Fruit fly (Drosophila melanogaster) whole organism, embryonic: ENCODE measurements around the gene PGRP-LE.

Experiments
- Abd-B ChIP-seq: fragments of 200-800 bp; sonication (Bioruptor generic); optimal IDR thresholded peaks from 2 replicates; lab custom pipeline; 2018; ENCODE audit warnings: missing biosample characterization, mild to moderate bottlenecking, missing genetic modification characterization, moderate library complexity
- Atf-2 ChIP-seq: fragments of 200-800 bp; sonication (Bioruptor generic); optimal IDR thresholded peaks from 2 replicates; lab custom pipeline; 2016; ENCODE audit warnings: missing biosample characterization, missing genetic modification characterization
- CG11456 ChIP-seq: fragments of 200-800 bp; sonication (Bioruptor generic); IDR thresholded peaks from 3 replicates; pipeline ENCODE4 v1.3.6; 2022; ENCODE audit warnings: missing biosample characterization, missing genetic modification characterization
- CG11695 ChIP-seq: fragments of 200-800 bp; sonication (Bioruptor generic); IDR thresholded peaks from 3 replicates; pipeline ENCODE4 v1.3.6; 2022; ENCODE audit warnings: missing biosample characterization, missing genetic modification characterization
- CG12219 ChIP-seq: fragments of 200-800 bp; sonication (Bioruptor generic); optimal IDR thresholded peaks from 3 replicates; lab custom pipeline; 2018; ENCODE audit warnings: missing biosample characterization, mild to moderate bottlenecking, missing genetic modification characterization
- CG12391 ChIP-seq: fragments of 200-800 bp; sonication (Bioruptor generic); optimal IDR thresholded peaks from 3 replicates; lab custom pipeline; 2018; ENCODE audit warnings: missing biosample characterization, mild to moderate bottlenecking, missing genetic modification characterization, moderate library complexity
- CG13287 ChIP-seq: fragments of 200-800 bp; sonication (Bioruptor generic); IDR thresholded peaks from 2 replicates; pipeline ENCODE4 v1.3.6; 2022; ENCODE audit warnings: missing biosample characterization, missing genetic modification characterization; ENCODE audit not compliant: partially characterized antibody
- CG15073 ChIP-seq: fragments of 200-800 bp; sonication (Bioruptor generic); optimal IDR thresholded peaks from 2 replicates; lab custom pipeline; 2016; ENCODE audit warnings: missing biosample characterization, missing genetic modification characterization
- CG18262 ChIP-seq: fragments of 200-800 bp; optimal IDR thresholded peaks from 3 replicates; lab custom pipeline; 2019; ENCODE audit warnings: missing biosample characterization, mild to moderate bottlenecking, missing genetic modification characterization, moderate library complexity
- CG18619 ChIP-seq: fragments of 200-800 bp; sonication (Bioruptor generic); optimal IDR thresholded peaks from 3 replicates; lab custom pipeline; 2017; ENCODE audit warnings: missing biosample characterization, mild to moderate bottlenecking, missing genetic modification characterization
- CG2129 ChIP-seq: fragments of 200-800 bp; sonication (Bioruptor generic); IDR thresholded peaks from 2 replicates; pipeline ENCODE4 v1.3.6; 2022; ENCODE audit warnings: missing biosample characterization, missing genetic modification characterization; ENCODE audit not compliant: partially characterized antibody
- CG31441 ChIP-seq: fragments of 200-800 bp; sonication (Bioruptor generic); IDR thresholded peaks from 2 replicates; pipeline ENCODE4 v1.3.6; 2022; ENCODE audit warnings: missing biosample characterization, missing genetic modification characterization
- CG42726 ChIP-seq: fragments of 200-800 bp; sonication (Bioruptor generic); IDR thresholded peaks from 2 replicates; pipeline ENCODE4 v1.3.6; 2022; ENCODE audit warnings: missing biosample characterization, missing genetic modification characterization; ENCODE audit not compliant: partially characterized antibody
- CG6813 ChIP-seq: fragments of 200-800 bp; sonication (Bioruptor generic); optimal IDR thresholded peaks from 2 replicates; lab custom pipeline; 2017; ENCODE audit warnings: missing biosample characterization, missing genetic modification characterization, mild to moderate bottlenecking, moderate library complexity, missing genetic modification reagents
- CG7963 ChIP-seq: fragments of 200-800 bp; sonication (Bioruptor generic); IDR thresholded peaks from 3 replicates; pipeline ENCODE4 v1.3.6; 2022; ENCODE audit warnings: missing biosample characterization, missing genetic modification characterization; ENCODE audit not compliant: partially characterized antibody
- CG9797 ChIP-seq: fragments of 200-800 bp; sonication (Bioruptor generic); optimal IDR thresholded peaks from 3 replicates; lab custom pipeline; 2018; ENCODE audit warnings: missing biosample characterization, mild to moderate bottlenecking, missing genetic modification characterization
- CG9932 ChIP-seq: fragments of 200-800 bp; sonication (Bioruptor generic); IDR thresholded peaks from 2 replicates; pipeline ENCODE4 v1.3.6; 2022; ENCODE audit warnings: missing biosample characterization, missing genetic modification characterization
- Chrac-16 ChIP-seq: fragments of 200-800 bp; sonication (Bioruptor generic); optimal IDR thresholded peaks from 3 replicates; lab custom pipeline; 2016; ENCODE audit warnings: missing biosample characterization, missing genetic modification characterization
- Dfd ChIP-seq, 2 experiments: fragments of >200 bp; optimal IDR thresholded peaks; 2 replicates each; lab custom pipeline; 2017; ENCODE audit warnings: missing biosample characterization in 2 of 2, missing genetic modification characterization in 2 of 2
- Eip74EF ChIP-seq, 2 experiments: fragments of 200-800 bp in 1 of 2; fragments of >200 bp in 1 of 2; sonication (Bioruptor generic) in 1 of 2; optimal IDR thresholded peaks; 2 replicates each; lab custom pipeline; 2017 to 2019; ENCODE audit warnings: missing biosample characterization in 2 of 2, missing genetic modification characterization in 2 of 2, mild to moderate bottlenecking in 1 of 2, moderate library complexity in 1 of 2
- Gug ChIP-seq: fragments of 200-800 bp; sonication (Bioruptor generic); IDR thresholded peaks from 4 replicates; pipeline ENCODE4 v1.3.6; 2022; ENCODE audit warnings: missing biosample characterization, missing genetic modification characterization
- Lim3 ChIP-seq: fragments of 200-800 bp; sonication (Bioruptor generic); IDR thresholded peaks from 2 replicates; pipeline ENCODE4 v1.3.6; 2022; ENCODE audit warnings: missing biosample characterization, missing genetic modification characterization
- MTF-1 ChIP-seq: fragments of 200-800 bp; sonication (Bioruptor generic); optimal IDR thresholded peaks from 2 replicates; lab custom pipeline; 2018; ENCODE audit warnings: missing biosample characterization, mild to moderate bottlenecking, missing genetic modification characterization, borderline replicate concordance
- Mrtf ChIP-seq: fragments of 200-800 bp; sonication (Bioruptor generic); IDR thresholded peaks from 3 replicates; pipeline ENCODE4 v1.3.6; 2022; ENCODE audit warnings: missing biosample characterization, missing genetic modification characterization
- Ptx1 ChIP-seq: fragments of 200-800 bp; sonication (Bioruptor generic); IDR thresholded peaks from 2 replicates; pipeline ENCODE4 v1.3.6; 2022; ENCODE audit warnings: missing biosample characterization, missing genetic modification characterization
- Six4 ChIP-seq: fragments of 200-800 bp; sonication (Bioruptor generic); optimal IDR thresholded peaks from 2 replicates; lab custom pipeline; 2016; ENCODE audit warnings: missing biosample characterization, missing genetic modification characterization
- TFAM ChIP-seq: fragments of 200-800 bp; sonication (Bioruptor generic); optimal IDR thresholded peaks from 2 replicates; lab custom pipeline; 2017; ENCODE audit warnings: missing biosample characterization, missing genetic modification characterization, inconsistent platforms
- ase ChIP-seq: fragments of 200-800 bp; sonication (Bioruptor generic); IDR thresholded peaks from 3 replicates; pipeline ENCODE4 v1.3.6; 2022; ENCODE audit warnings: missing biosample characterization, missing genetic modification characterization
- ato ChIP-seq: fragments of 200-800 bp; sonication (Bioruptor generic); IDR thresholded peaks from 2 replicates; pipeline ENCODE4 v1.3.6; 2022; ENCODE audit warnings: missing biosample characterization, missing genetic modification characterization; ENCODE audit not compliant: partially characterized antibody
- bbx ChIP-seq: fragments of 200-800 bp; sonication (Bioruptor generic); IDR thresholded peaks from 2 replicates; pipeline ENCODE4 v1.3.6; 2022; ENCODE audit warnings: missing biosample characterization, missing genetic modification characterization; ENCODE audit not compliant: partially characterized antibody
- ci ChIP-seq: fragments of 200-800 bp; sonication (Bioruptor generic); IDR thresholded peaks from 3 replicates; pipeline ENCODE4 v1.3.6; 2022; ENCODE audit warnings: missing biosample characterization, missing genetic modification characterization
- crc ChIP-seq: fragments of 200-800 bp; sonication (Bioruptor generic); optimal IDR thresholded peaks from 2 replicates; lab custom pipeline; 2016; ENCODE audit warnings: missing biosample characterization, missing genetic modification characterization
- fru ChIP-seq: fragments of >200 bp; optimal IDR thresholded peaks from 2 replicates; lab custom pipeline; 2017
- gem ChIP-seq: fragments of 200-800 bp; sonication (Bioruptor generic); optimal IDR thresholded peaks from 2 replicates; lab custom pipeline; 2019; ENCODE audit warnings: missing biosample characterization, mild to moderate bottlenecking, missing genetic modification characterization, moderate library complexity
- grn ChIP-seq: fragments of 200-800 bp; sonication (Bioruptor generic); optimal IDR thresholded peaks from 3 replicates; lab custom pipeline; 2017; ENCODE audit warnings: missing biosample characterization, missing genetic modification characterization
- gsb-n ChIP-seq: fragments of 200-800 bp; sonication (Bioruptor generic); optimal IDR thresholded peaks from 3 replicates; lab custom pipeline; 2018; ENCODE audit warnings: missing biosample characterization, mild to moderate bottlenecking, missing genetic modification characterization
- mirr ChIP-seq: fragments of 200-800 bp; sonication (Bioruptor generic); optimal IDR thresholded peaks from 3 replicates; lab custom pipeline; 2018; ENCODE audit warnings: missing biosample characterization, mild to moderate bottlenecking, missing genetic modification characterization
- nom ChIP-seq: fragments of 200-800 bp; sonication (Bioruptor generic); optimal IDR thresholded peaks from 2 replicates; lab custom pipeline; 2017; ENCODE audit warnings: missing biosample characterization, missing genetic modification characterization, mild to moderate bottlenecking, moderate library complexity, missing genetic modification reagents
- onecut ChIP-seq: fragments of 200-800 bp; sonication (Bioruptor generic); IDR thresholded peaks from 2 replicates; pipeline ENCODE4 v1.3.6; 2022; ENCODE audit warnings: missing biosample characterization, missing genetic modification characterization
- pan ChIP-seq, 4 experiments: fragments of >200 bp in 3 of 4; fragments of 200-800 bp in 1 of 4; sonication (Bioruptor generic) in 1 of 4; optimal IDR thresholded peaks in 3 of 4; IDR thresholded peaks in 1 of 4; 2 replicates each; pipeline versions ENCODE4 v1.3.6 to Lab custom; 2017 to 2022; ENCODE audit warnings: missing biosample characterization in 2 of 4, missing genetic modification characterization in 2 of 4, mixed read lengths in 1 of 4
- salm ChIP-seq: fragments of 200-800 bp; sonication (Bioruptor generic); optimal IDR thresholded peaks from 2 replicates; lab custom pipeline; 2018; ENCODE audit warnings: missing biosample characterization, mild to moderate bottlenecking, missing genetic modification characterization
- sima ChIP-seq: fragments of 200-800 bp; sonication (Bioruptor generic); optimal IDR thresholded peaks from 2 replicates; lab custom pipeline; 2016; ENCODE audit warnings: missing biosample characterization, missing genetic modification characterization
- so ChIP-seq: fragments of 200-800 bp; sonication (Bioruptor generic); IDR thresholded peaks from 3 replicates; pipeline ENCODE4 v1.3.6; 2022; ENCODE audit warnings: missing biosample characterization, missing genetic modification characterization
- trem ChIP-seq: fragments of 200-800 bp; optimal IDR thresholded peaks from 3 replicates; lab custom pipeline; 2019; ENCODE audit warnings: missing biosample characterization, mild to moderate bottlenecking, missing genetic modification characterization, moderate library complexity
- trh ChIP-seq: fragments of 200-800 bp; sonication (Bioruptor generic); optimal IDR thresholded peaks from 2 replicates; lab custom pipeline; 2016; ENCODE audit warnings: missing biosample characterization, missing genetic modification characterization
- wek ChIP-seq: fragments of 200-800 bp; sonication (Bioruptor generic); optimal IDR thresholded peaks from 3 replicates; lab custom pipeline; 2018; ENCODE audit warnings: missing biosample characterization, mild to moderate bottlenecking, missing genetic modification characterization, moderate library complexity
- yki ChIP-seq: fragments of >200 bp; optimal IDR thresholded peaks from 3 replicates; lab custom pipeline; 2018
- zf30C ChIP-seq: fragments of 200-800 bp; sonication (Bioruptor generic); optimal IDR thresholded peaks from 3 replicates; lab custom pipeline; 2018; ENCODE audit warnings: missing biosample characterization, mild to moderate bottlenecking, missing genetic modification characterization

Gene PGRP-LE

DNA sequence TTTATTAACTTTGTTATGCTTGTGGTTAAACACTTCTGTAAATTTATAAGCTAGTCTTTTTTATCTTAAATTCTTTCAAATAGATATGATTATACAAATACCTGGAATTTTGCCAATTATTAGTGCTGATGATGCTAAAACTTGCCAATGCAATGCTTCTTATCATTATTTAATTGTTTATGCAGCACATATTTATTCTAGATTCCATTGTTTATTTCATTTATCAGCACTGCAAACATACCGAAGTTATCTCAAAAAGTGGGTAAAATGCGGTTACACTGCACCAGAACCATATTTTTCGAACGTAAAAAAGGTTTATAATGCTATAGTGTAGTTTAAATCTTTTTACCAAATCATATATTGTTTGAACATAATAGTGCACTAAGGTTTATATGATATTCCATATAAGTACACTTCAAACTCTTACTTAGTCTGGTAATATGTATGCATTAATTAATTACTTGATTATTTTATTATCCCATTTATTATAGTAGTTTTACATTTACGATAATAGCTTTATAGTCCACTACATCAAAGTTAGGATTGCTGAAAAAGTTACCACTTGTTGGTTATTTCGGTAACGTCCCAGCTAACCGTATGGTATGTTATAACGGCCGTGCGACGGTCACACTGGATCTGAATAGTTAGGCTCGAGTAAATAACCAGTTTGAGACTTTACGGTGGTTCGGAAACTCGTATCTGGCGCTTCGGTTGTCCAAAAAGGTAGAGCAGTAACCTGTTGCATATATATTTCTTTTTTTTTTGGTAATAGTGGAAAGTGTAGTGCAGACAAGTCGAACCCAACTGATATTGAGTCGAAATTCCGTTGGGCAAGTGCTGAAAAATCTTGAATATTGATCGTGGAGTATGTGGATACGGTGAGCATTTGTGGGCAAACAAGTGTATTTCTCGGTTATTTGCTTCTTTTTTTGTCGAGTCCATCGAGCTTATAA is 15.2 kb downstream of the PGRP-LE start, which contains the start of gene Rhp (continued):
- TF ChIP-seq onecut (GFP tag; lab: Robert Waterston, UW) = peak; percentile 49
- peak; percentile 68 for TF ChIP-seq gem (tag; lab: Kevin White, UChicago)
- TF ChIP-seq Eip74EF (GFP tag; optimal IDR thresholded peaks at IDR 0.05; lab: Kevin White, UChicago) = peak in 1 of 2 experiments; percentile 17
- TF ChIP-seq so (GFP tag; lab: Robert Waterston, UW) = peak; percentile 38; the same call in 2 of the 3 replicates
- peak; percentile 45 for TF ChIP-seq CG18262 (tag; lab: Kevin White, UChicago)
- TF ChIP-seq wek (GFP tag; lab: Kevin White, UChicago) = peak; percentile 80
- TF ChIP-seq trh (GFP tag; lab: Kevin White, UChicago) = no peak
- TF ChIP-seq sima (GFP tag; lab: Kevin White, UChicago) = no peak
- TF ChIP-seq CG9932 (GFP tag; lab: Robert Waterston, UW) = no peak
- TF ChIP-seq Atf-2 (GFP tag; lab: Kevin White, UChicago) = no peak
- TF ChIP-seq CG7963 (GFP tag; lab: Robert Waterston, UW) = no peak
- no peak for TF ChIP-seq pan (optimal IDR thresholded peaks at IDR 0.05; lab: Kevin White, UChicago)
- no peak for TF ChIP-seq pan (GFP tag; optimal IDR thresholded peaks at IDR 0.05 in 1 of 2, IDR thresholded peaks at IDR 0.05 in 1 of 2)
- TF ChIP-seq CG9797 (GFP tag; lab: Kevin White, UChicago) = peak; percentile 61
- peak; percentile 75 for TF ChIP-seq CG6813 (GFP tag; lab: Kevin White, UChicago)
- TF ChIP-seq CG18619 (GFP tag; lab: Kevin White, UChicago) = peak; percentile 48
- TF ChIP-seq CG2129 = no peak
- TF ChIP-seq CG13287 (GFP tag; lab: Robert Waterston, UW) = peak; percentile 25; the same call in 1 of the 2 replicates
- TF ChIP-seq gsb-n (tag; lab: Kevin White, UChicago) = peak; percentile 46
- no peak for TF ChIP-seq Mrtf (GFP tag; lab: Robert Waterston, UW)
- TF ChIP-seq CG11695 (GFP tag; lab: Robert Waterston, UW) = 0 out of 3 replicates have a peak, but pooled peaks have one; percentile 34
- no peak for TF ChIP-seq crc (GFP tag; lab: Kevin White, UChicago)
- TF ChIP-seq Gug = no peak
- no peak for TF ChIP-seq zf30C (GFP tag; lab: Kevin White, UChicago)
- TF ChIP-seq Dfd (GFP tag; optimal IDR thresholded peaks at IDR 0.05; lab: Kevin White, UChicago) = no peak
- TF ChIP-seq Abd-B (GFP tag; lab: Kevin White, UChicago) = no peak
- TF ChIP-seq fru (lab: Kevin White, UChicago) = no peak
- TF ChIP-seq Ptx1 (GFP tag; lab: Robert Waterston, UW) = no peak
- TF ChIP-seq grn = no peak
- TF ChIP-seq yki (lab: Kevin White, UChicago) = no peak
- no peak for TF ChIP-seq TFAM
- no peak for TF ChIP-seq CG15073
- TF ChIP-seq bbx (GFP tag; lab: Robert Waterston, UW) = peak; percentile 50; the same call in 1 of the 2 replicates
- TF ChIP-seq CG42726 (GFP tag; lab: Robert Waterston, UW) = no peak
- no peak for TF ChIP-seq ase (GFP tag; lab: Robert Waterston, UW)
- TF ChIP-seq CG12219 (GFP tag; lab: Kevin White, UChicago) = peak; percentile 41
- peak; percentile 83 for TF ChIP-seq MTF-1 (GFP tag; lab: Kevin White, UChicago)
- TF ChIP-seq ato (GFP tag; lab: Robert Waterston, UW) = no peak
- TF ChIP-seq Six4 (GFP tag; lab: Kevin White, UChicago) = no peak
- TF ChIP-seq trem (tag; lab: Kevin White, UChicago) = no peak
- TF ChIP-seq CG12391 (tag; lab: Kevin White, UChicago) = peak; percentile 11
- peak; percentile 31; the same call in 1 of the 3 replicates for TF ChIP-seq ci (GFP tag; lab: Robert Waterston, UW)
- TF ChIP-seq nom (GFP tag; lab: Kevin White, UChicago) = peak; percentile 90
- TF ChIP-seq Chrac-16 = no peak
- peak; percentile 57 for TF ChIP-seq salm (tag; lab: Kevin White, UChicago)
- no peak for TF ChIP-seq CG11456 (GFP tag; lab: Robert Waterston, UW)
- no peak for TF ChIP-seq CG31441
- TF ChIP-seq mirr = peak; percentile 30
- TF ChIP-seq Lim3 (GFP tag; lab: Robert Waterston, UW) = no peak
